Worm (Caenorhabditis elegans) whole organism, L3 larva: ENCODE results near the gene Y41C4A.6.

ENCODE experiments used
- ZK546.5 ChIP-seq: sonication (generic microtip); optimal IDR thresholded peaks from 2 replicates; lab custom pipeline; 2017; ENCODE audit warnings: missing biosample characterization, missing genetic modification characterization
- aly-2 ChIP-seq: fragments of 150-350 bp; optimal IDR thresholded peaks from 2 replicates; lab custom pipeline; 2014; ENCODE audit warnings: missing biosample characterization, missing genetic modification characterization
- ama-1 ChIP-seq: fragments of 150-350 bp; optimal IDR thresholded peaks from 2 replicates; lab custom pipeline; 2018
- ceh-28 ChIP-seq: fragments of 150-350 bp; optimal IDR thresholded peaks from 2 replicates; lab custom pipeline; 2014; ENCODE audit warnings: missing biosample characterization, missing genetic modification reagents, missing genetic modification characterization
- ceh-82 ChIP-seq: fragments of 150-350 bp; optimal IDR thresholded peaks from 2 replicates; lab custom pipeline; 2014; ENCODE audit warnings: missing biosample characterization, missing genetic modification characterization
- daf-12 ChIP-seq: fragments of 150-350 bp; optimal IDR thresholded peaks from 2 replicates; lab custom pipeline; 2014; ENCODE audit warnings: missing biosample characterization, missing genetic modification reagents, missing genetic modification characterization
- egl-5 ChIP-seq: fragments of 150-350 bp; optimal IDR thresholded peaks from 2 replicates; lab custom pipeline; 2017; ENCODE audit warnings: missing biosample characterization, missing genetic modification reagents, missing genetic modification characterization, inconsistent platforms
- elt-1 ChIP-seq: fragments of 150-350 bp; optimal IDR thresholded peaks from 2 replicates; lab custom pipeline; 2014; ENCODE audit warnings: missing biosample characterization, missing genetic modification characterization
- elt-2 ChIP-seq: sonication (generic microtip); optimal IDR thresholded peaks from 2 replicates; lab custom pipeline; 2016; ENCODE audit warnings: missing genetic modification reagents, mild to moderate bottlenecking, missing genetic modification characterization, missing compliant biosample characterization
- elt-3 ChIP-seq, 3 experiments: fragments of 150-350 bp in 1 of 3; sonication (generic microtip) in 2 of 3; optimal IDR thresholded peaks; 2 replicates in 2 of 3; 4 replicates in 1 of 3; lab custom pipeline; 2014 to 2017; ENCODE audit warnings: missing biosample characterization in 3 of 3, missing genetic modification characterization in 3 of 3
- eor-1 ChIP-seq, 2 experiments: fragments of 150-350 bp; optimal IDR thresholded peaks; 2 replicates each; lab custom pipeline; 2014 to 2018; ENCODE audit warnings: missing biosample characterization in 2 of 2, missing genetic modification characterization in 2 of 2
- fkh-10 ChIP-seq: sonication (generic microtip); optimal IDR thresholded peaks from 2 replicates; lab custom pipeline; 2017; ENCODE audit warnings: missing biosample characterization, missing genetic modification reagents, missing genetic modification characterization
- fkh-2 ChIP-seq: fragments of 150-350 bp; optimal IDR thresholded peaks from 2 replicates; lab custom pipeline; 2014; ENCODE audit warnings: missing biosample characterization, missing genetic modification reagents, missing genetic modification characterization
- hmg-11 ChIP-seq: sonication (generic microtip); optimal IDR thresholded peaks from 2 replicates; lab custom pipeline; 2016; ENCODE audit warnings: missing genetic modification characterization, missing compliant biosample characterization
- lin-15B ChIP-seq: fragments of 150-350 bp; optimal IDR thresholded peaks from 2 replicates; lab custom pipeline; 2014; ENCODE audit warnings: missing biosample characterization, missing genetic modification characterization
- mdl-1 ChIP-seq: fragments of 150-350 bp; optimal IDR thresholded peaks from 2 replicates; lab custom pipeline; 2014; ENCODE audit warnings: missing biosample characterization, missing genetic modification characterization
- mml-1 ChIP-seq: fragments of 150-350 bp; sonication (generic microtip); optimal IDR thresholded peaks from 3 replicates; lab custom pipeline; 2014; ENCODE audit warnings: missing biosample characterization, missing genetic modification characterization
- nfya-1 ChIP-seq: sonication (generic microtip); optimal IDR thresholded peaks from 2 replicates; lab custom pipeline; 2017; ENCODE audit warnings: missing genetic modification characterization, mild to moderate bottlenecking, missing compliant biosample characterization, antibody characterized with exemption, moderate library complexity; ENCODE audit not compliant: insufficient read depth
- nhr-11 ChIP-seq: fragments of 150-350 bp; optimal IDR thresholded peaks from 2 replicates; lab custom pipeline; 2014; ENCODE audit warnings: missing biosample characterization, missing genetic modification characterization
- nhr-12 ChIP-seq: fragments of 150-350 bp; optimal IDR thresholded peaks from 2 replicates; lab custom pipeline; 2014; ENCODE audit warnings: missing biosample characterization, missing genetic modification characterization
- nhr-23 ChIP-seq: fragments of 150-350 bp; optimal IDR thresholded peaks from 2 replicates; lab custom pipeline; 2014; ENCODE audit warnings: missing biosample characterization, missing genetic modification reagents, missing genetic modification characterization
- nhr-237 ChIP-seq: fragments of 150-350 bp; optimal IDR thresholded peaks from 2 replicates; lab custom pipeline; 2014; ENCODE audit warnings: missing biosample characterization, missing genetic modification characterization
- nhr-43 ChIP-seq: sonication (generic microtip); optimal IDR thresholded peaks from 2 replicates; lab custom pipeline; 2016; ENCODE audit warnings: mild to moderate bottlenecking, missing genetic modification characterization, missing compliant biosample characterization; ENCODE audit not compliant: poor library complexity, severe bottlenecking
- nhr-67 ChIP-seq: fragments of 150-350 bp; optimal IDR thresholded peaks from 2 replicates; lab custom pipeline; 2014; ENCODE audit warnings: missing biosample characterization, missing genetic modification characterization
- nhr-76 ChIP-seq: fragments of 150-350 bp; sonication (generic microtip); optimal IDR thresholded peaks from 5 replicates; lab custom pipeline; 2014; ENCODE audit warnings: missing biosample characterization, missing genetic modification characterization
- pqm-1 ChIP-seq: fragments of 150-350 bp; optimal IDR thresholded peaks from 2 replicates; lab custom pipeline; 2017; ENCODE audit warnings: missing biosample characterization, missing genetic modification characterization, inconsistent platforms
- skn-1 ChIP-seq: fragments of 150-350 bp; optimal IDR thresholded peaks from 2 replicates; lab custom pipeline; 2014; ENCODE audit warnings: missing biosample characterization, missing genetic modification characterization
- snpc-4 ChIP-seq: fragments of 150-350 bp; optimal IDR thresholded peaks from 2 replicates; lab custom pipeline; 2014; ENCODE audit warnings: missing biosample characterization, missing genetic modification characterization
- unc-62 ChIP-seq: fragments of 150-350 bp; sonication (generic microtip); optimal IDR thresholded peaks from 4 replicates; lab custom pipeline; 2014; ENCODE audit warnings: missing biosample characterization, missing genetic modification reagents, missing genetic modification characterization
- zag-1 ChIP-seq: fragments of 150-350 bp; optimal IDR thresholded peaks from 2 replicates; lab custom pipeline; 2014; ENCODE audit warnings: missing biosample characterization, missing genetic modification characterization
- ztf-11 ChIP-seq: fragments of 150-350 bp; optimal IDR thresholded peaks from 2 replicates; lab custom pipeline; 2014; ENCODE audit warnings: missing biosample characterization, missing genetic modification characterization
- ztf-4 ChIP-seq: fragments of 150-350 bp; optimal IDR thresholded peaks from 2 replicates; lab custom pipeline; 2014; ENCODE audit warnings: missing biosample characterization, missing genetic modification characterization

Y41C4A.6 gene

ce11 chrIII:11703776-11704093 is 7.4 kb downstream of the Y41C4A.6 start, which contains the start of gene col-95:
TSS of gene col-95 (plus strand) at chrIII:11703994.
- TF ChIP-seq zag-1 (tag; lab: Kevin White, UChicago) (no peak), elt-2 (tag; lab: Kevin White, UChicago) (no peak), ZK546.5 (tag; lab: Kevin White, UChicago) (no peak), nfya-1 (tag; lab: Kevin White, UChicago) (no peak), aly-2 (tag; lab: Kevin White, UChicago) (no peak), eor-1 (tag; optimal IDR thresholded peaks at IDR 0.05; lab: Kevin White, UChicago) (no peak), elt-1 (no peak), nhr-237 (tag; lab: Kevin White, UChicago) (no peak)

DNA sequence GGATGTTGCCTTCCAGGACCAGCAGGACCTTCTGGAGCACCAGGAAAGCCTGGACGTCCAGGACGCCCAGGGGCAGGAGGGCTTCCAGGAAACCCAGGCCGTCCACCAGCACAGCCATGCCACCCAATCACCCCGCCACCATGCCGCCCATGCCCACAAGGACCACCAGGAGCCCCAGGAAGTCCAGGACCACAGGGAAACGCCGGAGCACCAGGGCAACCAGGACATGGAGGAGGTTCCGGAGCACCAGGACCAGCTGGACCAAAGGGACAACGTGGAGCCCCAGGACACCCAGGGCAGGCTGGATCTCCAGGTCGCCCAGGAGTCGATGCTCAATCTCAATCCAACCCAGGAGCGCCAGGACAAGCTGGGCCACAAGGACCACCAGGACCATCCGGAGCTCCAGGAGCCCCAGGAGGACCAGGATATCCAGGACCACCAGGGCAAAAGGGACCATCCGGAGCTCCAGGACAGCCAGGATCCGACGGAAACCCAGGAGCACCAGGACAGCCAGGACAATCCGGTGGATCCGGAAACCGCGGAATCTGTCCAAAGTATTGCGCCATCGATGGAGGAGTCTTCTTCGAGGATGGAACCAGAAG is 8.1 kb downstream of the Y41C4A.6 start:
- TF ChIP-seq mml-1 (tag; lab: Kevin White, UChicago) (no peak), nhr-67 (no peak), nhr-237 (tag; lab: Kevin White, UChicago) (no peak), nhr-76 (tag; lab: Kevin White, UChicago) (no peak), elt-1 (no peak)

DNA sequence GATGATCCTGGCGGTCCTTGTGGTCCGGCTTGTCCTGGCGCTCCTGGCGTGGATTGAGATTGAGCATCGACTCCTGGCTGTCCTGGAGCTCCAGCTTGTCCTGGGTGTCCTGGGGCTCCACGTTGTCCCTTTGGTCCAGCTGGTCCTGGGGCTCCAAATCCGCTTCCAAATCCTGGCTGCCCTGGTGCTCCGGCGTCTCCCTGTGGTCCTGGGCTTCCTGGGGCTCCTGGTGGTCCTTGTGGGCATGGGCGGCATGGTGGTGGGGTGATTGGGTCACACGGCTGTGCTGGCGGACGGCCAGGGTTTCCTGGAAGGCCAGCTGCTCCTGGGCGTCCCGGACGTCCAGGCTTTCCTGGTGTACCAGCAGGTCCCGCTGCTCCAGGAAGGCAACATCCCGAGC is 9.6 kb downstream of the Y41C4A.6 start:
- TF ChIP-seq nhr-76 (tag; lab: Kevin White, UChicago): no peak
- TF ChIP-seq pqm-1: no peak
- no peak for TF ChIP-seq hmg-11 (tag; lab: Kevin White, UChicago)
- no peak for TF ChIP-seq ceh-28 (tag; lab: Kevin White, UChicago)
- TF ChIP-seq elt-2 (tag; lab: Kevin White, UChicago): no peak
- TF ChIP-seq unc-62 (GFP tag; lab: Kevin White, UChicago): no peak
- no peak for TF ChIP-seq elt-3 (tag; optimal IDR thresholded peaks at IDR 0.05; lab: Kevin White, UChicago)
- TF ChIP-seq skn-1 (tag; lab: Kevin White, UChicago): no peak
- TF ChIP-seq mdl-1: no peak
- TF ChIP-seq elt-1: no peak
- TF ChIP-seq ceh-82 (tag; lab: Kevin White, UChicago): no peak

DNA sequence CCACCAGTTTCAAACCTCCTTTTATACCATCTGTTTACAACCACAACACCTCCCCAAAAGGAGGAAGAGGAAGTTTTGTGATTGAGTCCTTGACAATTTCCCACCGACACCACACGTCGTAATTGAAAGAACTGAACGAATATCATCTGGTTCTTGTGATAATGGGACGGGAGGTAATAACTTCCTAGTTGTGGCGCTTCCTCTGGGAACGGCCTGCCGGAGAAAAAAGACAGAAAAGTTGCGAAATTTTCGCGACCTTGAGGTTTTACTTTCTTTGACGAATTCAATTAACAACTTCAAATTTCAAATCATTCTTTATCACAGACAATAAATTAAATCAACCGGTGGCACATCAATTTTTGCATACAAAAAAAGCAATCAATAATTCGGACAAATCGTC is 10.3 kb downstream of the Y41C4A.6 start, which contains the start of gene col-96:
TSS of gene col-96 (minus strand) at position 101 of the 400 bp plus-strand sequence.
- TF ChIP-seq ceh-28 (tag; lab: Kevin White, UChicago) (peak; percentile 13), ztf-4 (no peak), nhr-23 (tag; lab: Kevin White, UChicago) (peak; percentile 15)

DNA sequence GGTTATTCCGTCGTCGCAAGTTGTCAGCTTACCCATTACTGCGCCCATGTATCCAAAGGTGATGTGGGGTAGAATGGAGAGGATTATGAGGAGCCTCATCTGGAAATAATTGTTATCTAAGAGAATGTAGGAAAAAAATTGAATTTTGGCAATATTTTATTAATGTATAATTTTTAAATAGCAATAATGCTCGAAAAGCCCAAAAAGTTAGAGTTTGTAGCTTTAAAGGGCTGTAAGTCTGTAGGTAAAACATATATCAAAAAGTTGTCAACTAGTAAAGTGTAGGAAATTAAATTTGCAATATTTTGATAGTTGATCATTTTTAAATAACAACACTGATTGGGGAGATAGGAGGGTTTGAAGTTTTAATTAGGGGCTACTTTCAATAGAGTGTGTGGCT is 12.3 kb downstream of the Y41C4A.6 start, which contains the start of gene Y41C4A.8:
TSS of gene Y41C4A.8 (minus strand) at position 101 of the 400 bp plus-strand sequence.
- no peak for TF ChIP-seq nhr-12
- no peak for TF ChIP-seq nhr-237 (tag; lab: Kevin White, UChicago)
- TF ChIP-seq daf-12 (tag; lab: Kevin White, UChicago): no peak
- no peak for TF ChIP-seq nhr-43
- TF ChIP-seq ztf-4: no peak
- TF ChIP-seq lin-15B (tag; lab: Kevin White, UChicago): no peak
- no peak for TF ChIP-seq nfya-1 (tag; lab: Kevin White, UChicago)

DNA sequence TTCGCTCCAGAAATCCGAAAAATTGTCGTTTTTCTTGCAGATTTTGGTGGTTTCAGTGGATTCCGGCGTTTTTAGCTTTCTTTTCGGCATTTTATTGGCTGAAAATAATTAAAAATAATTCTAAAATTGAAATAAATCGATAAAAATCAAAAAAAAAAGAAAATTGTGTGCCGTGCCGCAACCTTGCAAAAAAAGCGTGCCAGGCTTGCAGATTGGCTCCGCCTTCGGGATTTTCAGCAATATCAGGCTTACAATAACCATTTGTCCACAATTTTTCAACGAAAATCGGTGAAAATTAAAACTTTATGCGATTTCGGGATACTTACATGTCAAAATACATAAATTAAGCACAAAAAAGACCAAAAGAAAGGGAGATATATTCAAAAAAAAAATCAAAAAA is 22.2 kb downstream of the Y41C4A.6 start, which contains the start of gene Y41C4A.9:
TSS of gene Y41C4A.9 (minus strand) at position 98 of the 400 bp plus-strand sequence.
- TF ChIP-seq snpc-4 (no peak), hmg-11 (tag; lab: Kevin White, UChicago) (no peak), egl-5 (tag; lab: Kevin White, UChicago) (no peak), elt-3 (tag; optimal IDR thresholded peaks at IDR 0.05; lab: Kevin White, UChicago) (no peak), nhr-237 (tag; lab: Kevin White, UChicago) (no peak), ceh-82 (tag; lab: Kevin White, UChicago) (no peak), ceh-28 (tag; lab: Kevin White, UChicago) (no peak), eor-1 (tag; optimal IDR thresholded peaks at IDR 0.05; lab: Kevin White, UChicago) (no peak), ama-1 (lab: Kevin White, UChicago) (no peak), nhr-12 (no peak), nhr-76 (tag; lab: Kevin White, UChicago) (no peak), elt-2 (tag; lab: Kevin White, UChicago) (no peak), nhr-43 (no peak), ztf-11 (tag; lab: Kevin White, UChicago) (no peak), fkh-10 (GFP tag; lab: Kevin White, UChicago) (no peak), nhr-11 (tag; lab: Kevin White, UChicago) (no peak), pqm-1 (no peak), nhr-67 (no peak), fkh-2 (tag; lab: Kevin White, UChicago) (no peak), nfya-1 (tag; lab: Kevin White, UChicago) (no peak)
